Fruit fly (Drosophila melanogaster) whole organism, wandering third instar larva: ENCODE data around the gene Ect3.

ENCODE experiments used
- CG32264 ChIP-seq: fragments of 200-800 bp; sonication (Bioruptor generic); optimal IDR thresholded peaks from 2 replicates; lab custom pipeline; 2016; ENCODE audit warnings: missing biosample characterization, missing genetic modification characterization
- CG9705 ChIP-seq: fragments of 200-800 bp; sonication (Bioruptor generic); optimal IDR thresholded peaks from 2 replicates; lab custom pipeline; 2018; ENCODE audit warnings: missing biosample characterization, mild to moderate bottlenecking, missing genetic modification characterization
- GATAd ChIP-seq: sonication (Bioruptor generic); optimal IDR thresholded peaks from 2 replicates; lab custom pipeline; 2016; ENCODE audit warnings: missing biosample characterization, missing genetic modification characterization
- HLH106 ChIP-seq: fragments of 200-800 bp; optimal IDR thresholded peaks from 3 replicates; lab custom pipeline; 2019; ENCODE audit warnings: missing biosample characterization, mild to moderate bottlenecking, missing genetic modification characterization, moderate library complexity
- Hr78 ChIP-seq: fragments of >200 bp; optimal IDR thresholded peaks from 2 replicates; lab custom pipeline; 2017; ENCODE audit warnings: missing biosample characterization, missing genetic modification characterization
- Hr83 ChIP-seq: fragments of 200-300 bp; sonication (Bioruptor generic); optimal IDR thresholded peaks from 2 replicates; lab custom pipeline; 2016; ENCODE audit warnings: missing biosample characterization, mild to moderate bottlenecking, missing genetic modification characterization, moderate library complexity; ENCODE audit not compliant: poor library complexity, severe bottlenecking
- Myc ChIP-seq: fragments of >200 bp; optimal IDR thresholded peaks from 2 replicates; lab custom pipeline; 2017
- dl ChIP-seq, 2 experiments: fragments of 175-275, 200-275 bp in 1 of 2; fragments of 200-275 bp in 1 of 2; sonication (Bioruptor generic); optimal IDR thresholded peaks; lab custom pipeline; 2018; ENCODE audit warnings: mild to moderate bottlenecking in 2 of 2, missing biosample characterization in 2 of 2, missing genetic modification characterization in 2 of 2, moderate library complexity in 2 of 2; ENCODE audit not compliant: partially characterized antibody in 2 of 2, insufficient read depth in 1 of 2
- psq ChIP-seq: fragments of 200-800 bp; sonication (Bioruptor generic); optimal IDR thresholded peaks from 3 replicates; lab custom pipeline; 2017; ENCODE audit warnings: missing biosample characterization, mild to moderate bottlenecking, missing genetic modification characterization, moderate library complexity
- sv ChIP-seq: fragments of 200-800 bp; sonication (Bioruptor generic); optimal IDR thresholded peaks from 3 replicates; lab custom pipeline; 2016; ENCODE audit warnings: missing biosample characterization, missing genetic modification characterization
- usp ChIP-seq: fragments of >200 bp; optimal IDR thresholded peaks from 2 replicates; lab custom pipeline; 2017; ENCODE audit warnings: missing biosample characterization, missing genetic modification characterization

- no peak for TF ChIP-seq psq
- TF ChIP-seq usp (GFP tag; lab: Kevin White, UChicago) = no peak
- TF ChIP-seq Hr78 (GFP tag; lab: Kevin White, UChicago) = no peak
- no peak for TF ChIP-seq dl (GFP tag; optimal IDR thresholded peaks at IDR 0.05; lab: Kevin White, UChicago; ENCODE audit: insufficient read depth in 1 of 2, partially characterized antibody in 2 of 2)
- no peak for TF ChIP-seq sv (GFP tag; lab: Kevin White, UChicago)
- peak; percentile 36 for TF ChIP-seq Hr83 (GFP tag; lab: Kevin White, UChicago)
- no peak for TF ChIP-seq GATAd (GFP tag; lab: Kevin White, UChicago)
- peak; percentile 47 for TF ChIP-seq HLH106 (tag; lab: Kevin White, UChicago)
- TF ChIP-seq CG32264 = no peak
- peak; percentile 48 for TF ChIP-seq Myc (lab: Kevin White, UChicago)
- TF ChIP-seq CG9705 (GFP tag; lab: Kevin White, UChicago) = peak; percentile 32
Observed at dm6 chr3R:11974631-11975030, 24.4 kb upstream of the Ect3 start, which contains the start of gene Tango9.
